Worm (Caenorhabditis elegans) whole organism, L1 larva: Measurements from ENCODE around the gene C02G6.2.

ENCODE experiments used
- C04F5.9 ChIP-seq: sonication (generic microtip); optimal IDR thresholded peaks from 2 replicates; lab custom pipeline; 2016; ENCODE audit warnings: missing genetic modification characterization, missing compliant biosample characterization
- C16A3.4 ChIP-seq: fragments of 150-350 bp; optimal IDR thresholded peaks from 2 replicates; lab custom pipeline; 2014; ENCODE audit warnings: missing biosample characterization, missing genetic modification characterization
- C34B4.2 ChIP-seq: sonication (generic microtip); optimal IDR thresholded peaks from 2 replicates; lab custom pipeline; 2017; ENCODE audit warnings: mild to moderate bottlenecking, missing genetic modification characterization, missing compliant biosample characterization
- blmp-1 ChIP-seq: fragments of 150-350 bp; optimal IDR thresholded peaks from 2 replicates; lab custom pipeline; 2014; ENCODE audit warnings: missing biosample characterization, missing genetic modification characterization
- ceh-88 ChIP-seq: fragments of 200-800 bp; sonication (Bioruptor generic); IDR thresholded peaks from 2 replicates; pipeline ENCODE4 v1.3.6; 2022; ENCODE audit warnings: missing genetic modification characterization, missing compliant biosample characterization
- ces-1 ChIP-seq: fragments of 150-350 bp; optimal IDR thresholded peaks from 2 replicates; lab custom pipeline; 2014; ENCODE audit warnings: missing biosample characterization, missing genetic modification reagents, missing genetic modification characterization
- dsc-1 ChIP-seq: sonication (generic microtip); optimal IDR thresholded peaks from 2 replicates; lab custom pipeline; 2016; ENCODE audit warnings: mild to moderate bottlenecking, missing genetic modification characterization, missing compliant biosample characterization
- efl-1 ChIP-seq, 4 experiments: fragments of 150-350 bp; optimal IDR thresholded peaks in 3 of 4; peaks in 1 of 4; 1 replicate in 1 of 4; 2 replicates in 3 of 4; lab custom pipeline; 2014; ENCODE audit warnings: missing biosample characterization in 2 of 4, missing genetic modification characterization in 2 of 4, missing genetic modification reagents in 2 of 4
- efl-3 ChIP-seq: fragments of 200-800 bp; sonication (Bioruptor generic); optimal IDR thresholded peaks from 2 replicates; lab custom pipeline; 2018; ENCODE audit warnings: mild to moderate bottlenecking, missing genetic modification characterization, missing compliant biosample characterization
- egl-13 ChIP-seq: sonication (generic microtip); optimal IDR thresholded peaks from 2 replicates; lab custom pipeline; 2016; ENCODE audit warnings: missing genotype, missing genetic modification reagents, missing genetic modification characterization, missing compliant biosample characterization
- fkh-10 ChIP-seq: sonication (generic microtip); optimal IDR thresholded peaks from 2 replicates; lab custom pipeline; 2017; ENCODE audit warnings: missing biosample characterization, missing genetic modification reagents, missing genetic modification characterization
- fkh-8 ChIP-seq: sonication (generic microtip); optimal IDR thresholded peaks from 2 replicates; lab custom pipeline; 2016; ENCODE audit warnings: mild to moderate bottlenecking, missing genetic modification characterization, missing compliant biosample characterization
- hlh-4 ChIP-seq: sonication (generic microtip); optimal IDR thresholded peaks from 2 replicates; lab custom pipeline; 2016; ENCODE audit warnings: mild to moderate bottlenecking, missing genetic modification characterization, missing compliant biosample characterization
- hpl-2 ChIP-seq: fragments of 150-350 bp; optimal IDR thresholded peaks from 2 replicates; lab custom pipeline; 2014; ENCODE audit warnings: missing biosample characterization, missing genetic modification reagents, missing genetic modification characterization
- lin-13 ChIP-seq: fragments of 150-350 bp; optimal IDR thresholded peaks from 2 replicates; lab custom pipeline; 2014; ENCODE audit warnings: missing biosample characterization, missing genetic modification reagents, missing genetic modification characterization
- lir-3 ChIP-seq: sonication (generic microtip); optimal IDR thresholded peaks from 2 replicates; lab custom pipeline; 2016; ENCODE audit warnings: mild to moderate bottlenecking, missing genetic modification characterization, moderate library complexity, missing compliant biosample characterization; ENCODE audit not compliant: poor library complexity
- mep-1 ChIP-seq: fragments of 150-350 bp; optimal IDR thresholded peaks from 2 replicates; lab custom pipeline; 2014; ENCODE audit warnings: missing biosample characterization, missing genetic modification characterization
- nhr-11 ChIP-seq: fragments of 150-350 bp; optimal IDR thresholded peaks from 2 replicates; lab custom pipeline; 2014; ENCODE audit warnings: missing biosample characterization, missing genetic modification characterization
- nhr-12 ChIP-seq: sonication (generic microtip); optimal IDR thresholded peaks from 2 replicates; lab custom pipeline; 2017; ENCODE audit warnings: missing biosample characterization, missing genetic modification characterization
- nhr-237 ChIP-seq: fragments of 150-350 bp; optimal IDR thresholded peaks from 2 replicates; lab custom pipeline; 2014; ENCODE audit warnings: missing biosample characterization, missing genetic modification characterization
- nhr-47 ChIP-seq: sonication (generic microtip); optimal IDR thresholded peaks from 2 replicates; lab custom pipeline; 2016; ENCODE audit warnings: mild to moderate bottlenecking, missing genetic modification characterization, moderate library complexity, missing compliant biosample characterization
- nhr-71 ChIP-seq: sonication (generic microtip); optimal IDR thresholded peaks from 2 replicates; lab custom pipeline; 2016; ENCODE audit warnings: mild to moderate bottlenecking, missing genetic modification characterization, moderate library complexity, missing compliant biosample characterization
- nhr-77 ChIP-seq: fragments of 150-350 bp; optimal IDR thresholded peaks from 2 replicates; lab custom pipeline; 2014; ENCODE audit warnings: missing biosample characterization, missing genetic modification characterization
- nhr-85 ChIP-seq: sonication (generic microtip); peaks from one replicate; lab custom pipeline; 2016; ENCODE audit warnings: missing genetic modification characterization, inconsistent platforms, missing compliant biosample characterization
- xbp-1 ChIP-seq: sonication (generic microtip); optimal IDR thresholded peaks from 2 replicates; lab custom pipeline; 2016; ENCODE audit warnings: missing genetic modification characterization, missing compliant biosample characterization
- zag-1 ChIP-seq: fragments of 150-350 bp; optimal IDR thresholded peaks from 2 replicates; lab custom pipeline; 2014; ENCODE audit warnings: missing biosample characterization, missing genetic modification characterization

C02G6.2 gene

DNA sequence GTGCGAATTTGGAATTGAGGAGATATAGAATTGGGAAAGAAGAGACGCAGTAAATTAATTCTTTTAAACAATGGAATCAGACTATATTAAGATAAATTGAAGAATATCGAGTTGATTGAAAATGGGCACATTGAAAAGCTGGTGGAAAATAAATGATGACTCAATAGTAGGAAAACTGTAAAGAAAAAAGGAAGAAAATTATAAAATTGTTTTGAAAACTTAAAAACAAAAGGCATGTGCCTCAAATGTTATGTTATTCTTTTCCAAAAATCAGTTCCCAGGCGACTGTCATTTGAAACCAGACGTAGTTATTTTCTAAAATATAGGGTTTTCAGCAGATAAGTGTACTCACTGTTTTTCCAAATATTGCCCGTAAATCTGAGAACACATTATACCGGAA, 48.0 kb downstream of the C02G6.2 start, which contains the start of gene C04E6.12:
C04E6.12 (minus strand) TSS at position 101 of the 400 bp plus-strand sequence.
- TF ChIP-seq zag-1 (tag; lab: Kevin White, UChicago) (no peak), C16A3.4 (no peak), mep-1 (tag; lab: Kevin White, UChicago) (no peak), nhr-12 (tag; lab: Kevin White, UChicago) (no peak), hpl-2 (GFP tag; lab: Kevin White, UChicago) (no peak), ceh-88 (GFP tag; lab: Robert Waterston, UW) (no peak), hlh-4 (no peak), lir-3 (tag; lab: Kevin White, UChicago) (no peak), xbp-1 (tag; lab: Kevin White, UChicago) (no peak), egl-13 (tag; lab: Kevin White, UChicago) (no peak), ces-1 (no peak)
- TF ChIP-seq, all 84 proteins: peak for 0

DNA sequence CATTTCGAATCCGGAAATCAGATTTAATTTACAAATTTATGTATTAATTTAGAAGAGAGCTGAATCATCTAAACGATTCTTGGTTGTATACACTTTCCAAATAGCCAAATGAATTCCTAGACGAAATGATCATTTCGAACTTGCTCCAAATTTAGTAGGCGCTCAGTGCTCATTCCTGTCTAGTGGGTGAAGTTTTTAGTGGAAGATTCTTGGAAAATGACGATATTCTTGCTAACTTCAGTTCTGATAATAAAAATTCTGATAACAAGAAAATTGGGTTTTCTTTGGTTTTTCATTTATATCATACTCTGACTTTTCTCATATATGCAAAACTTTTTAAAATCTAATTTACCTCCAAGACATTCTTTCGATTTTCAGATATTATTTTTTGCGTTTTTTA, 49.9 kb downstream of the C02G6.2 start:
- TF ChIP-seq C34B4.2, result no peak
- no peak for TF ChIP-seq blmp-1
- no peak for TF ChIP-seq nhr-85
- TF ChIP-seq nhr-237 (tag; lab: Kevin White, UChicago), result no peak
- TF ChIP-seq nhr-47 (tag; lab: Kevin White, UChicago), result peak; percentile 63
- TF ChIP-seq nhr-11 (tag; lab: Kevin White, UChicago), result no peak
- no peak for TF ChIP-seq C04F5.9 (tag; lab: Kevin White, UChicago)
- TF ChIP-seq nhr-71 (tag; lab: Kevin White, UChicago), result peak; percentile 47
- TF ChIP-seq fkh-8 (tag; lab: Kevin White, UChicago), result peak; percentile 38
- TF ChIP-seq lin-13 (GFP tag; lab: Kevin White, UChicago), result no peak
- peak; percentile 75 for TF ChIP-seq dsc-1 (tag; lab: Kevin White, UChicago)
- TF ChIP-seq hlh-4, result no peak
- no peak for TF ChIP-seq fkh-10 (GFP tag; lab: Kevin White, UChicago)
- no peak for TF ChIP-seq lir-3 (tag; lab: Kevin White, UChicago)

DNA sequence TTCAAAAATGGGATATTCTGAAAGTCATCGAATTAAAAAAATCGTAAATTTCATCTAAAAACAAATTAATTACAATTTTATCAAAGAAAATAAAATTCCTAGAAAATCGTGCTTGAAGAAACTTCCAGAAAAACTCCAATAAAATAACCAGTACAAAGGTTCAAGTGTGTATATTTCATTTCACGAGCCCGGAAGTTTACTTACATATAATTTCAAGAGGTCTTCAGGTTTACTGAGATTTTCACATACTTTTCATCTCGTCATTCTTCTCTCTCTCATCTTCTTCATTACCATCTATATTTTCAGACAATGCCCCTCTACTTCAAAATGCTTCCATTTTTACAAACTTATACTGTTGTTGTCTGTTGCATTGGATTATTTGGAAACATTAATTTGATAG, 50.4 kb downstream of the C02G6.2 start, which contains the start of gene srsx-18:
srsx-18 (plus strand) TSS at position 301 of the 400 bp plus-strand sequence.
- no peak for TF ChIP-seq efl-3 (GFP tag; lab: Kevin White, UChicago)
- no peak for TF ChIP-seq nhr-77 (tag; lab: Kevin White, UChicago)
- TF ChIP-seq efl-1 (optimal IDR thresholded peaks at IDR 0.05; lab: Kevin White, UChicago), result no peak
- peak in 1 of 2 experiments; percentile 70 for TF ChIP-seq efl-1 (GFP tag; optimal IDR thresholded peaks at IDR 0.05 in 1 of 2; lab: Kevin White, UChicago)
